Worm (Caenorhabditis elegans) whole organism, L4/young adult: ENCODE measurements around the gene Y82E9BR.19.

Experiments used
- W03F9.2 ChIP-seq: fragments of 150-350 bp; optimal IDR thresholded peaks from 2 replicates; lab custom pipeline; 2014; ENCODE audit warnings: missing biosample characterization, missing genetic modification characterization
- dao-5 ChIP-seq: sonication (generic microtip); optimal IDR thresholded peaks from 2 replicates; lab custom pipeline; 2016; ENCODE audit warnings: missing genotype, missing genetic modification characterization, moderate library complexity, missing compliant biosample characterization
- him-1 ChIP-seq: sonication (generic microtip); optimal IDR thresholded peaks from 2 replicates; lab custom pipeline; 2016; ENCODE audit warnings: missing genotype, missing genetic modification reagents, missing genetic modification characterization, missing compliant biosample characterization

ce11 chrIII:1543406-1544011 lies 48.4 kb upstream of the Y82E9BR.19 start:
- TF ChIP-seq dao-5 (tag; lab: Kevin White, UChicago) (no peak), him-1 (no peak), W03F9.2 (tag; lab: Kevin White, UChicago) (no peak)
